Worm (Caenorhabditis elegans) whole organism, L4 larva: Measurements from ENCODE around the gene fbxb-61.
"Not testable (repeated sequence)": the region's sequence is repeated elsewhere in the genome, so short reads cannot be mapped to it uniquely, and the experiment has no call there.

Source experiments
- Y48G9A.11 ChIP-seq: fragments of 200-800 bp; sonication (Bioruptor generic); IDR thresholded peaks from 2 replicates; pipeline ENCODE4 v1.3.6; 2022; ENCODE audit warnings: missing genetic modification reagents, missing genetic modification characterization, missing compliant biosample characterization
- ces-1 ChIP-seq: fragments of 150-350 bp; sonication (generic microtip); optimal IDR thresholded peaks from 4 replicates; lab custom pipeline; 2014; ENCODE audit warnings: missing biosample characterization, missing genetic modification reagents, missing genetic modification characterization
- lsy-2 ChIP-seq, 2 experiments: fragments of 150-350 bp in 1 of 2; sonication (generic microtip) in 1 of 2; optimal IDR thresholded peaks; 2 replicates each; lab custom pipeline; 2014 to 2017; ENCODE audit warnings: missing biosample characterization in 2 of 2, missing genetic modification characterization in 2 of 2
- nhr-11 ChIP-seq: fragments of 150-350 bp; optimal IDR thresholded peaks from 2 replicates; lab custom pipeline; 2014; ENCODE audit warnings: missing biosample characterization, missing genetic modification characterization
- sdz-12 ChIP-seq: fragments of 200-800 bp; sonication (Bioruptor generic); optimal IDR thresholded peaks from 2 replicates; lab custom pipeline; 2018; ENCODE audit warnings: mild to moderate bottlenecking, missing genetic modification characterization, missing compliant biosample characterization
- zag-1 ChIP-seq: fragments of 150-350 bp; optimal IDR thresholded peaks from 2 replicates; lab custom pipeline; 2014; ENCODE audit warnings: missing biosample characterization, missing genetic modification characterization
- zip-11 ChIP-seq: fragments of 200-800 bp; sonication (Bioruptor generic); IDR thresholded peaks from 2 replicates; pipeline ENCODE4 v1.3.6; 2022; ENCODE audit warnings: missing genetic modification characterization, missing compliant biosample characterization

ce11 chrV:19317058-19317457 is 13.1 kb downstream of the fbxb-61 start, which contains the start of gene srh-208:
- TF ChIP-seq zag-1; ces-1 (GFP tag; lab: Kevin White, UChicago); Y48G9A.11; zip-11 (GFP tag; lab: Robert Waterston, UW); lsy-2 (tag; optimal IDR thresholded peaks at IDR 0.05; lab: Kevin White, UChicago); sdz-12 (GFP tag; lab: Kevin White, UChicago); nhr-11: not testable (repeated sequence)
